Fruit fly (Drosophila melanogaster) whole organism, embryonic: ENCODE results near the gene Mbs.

Experiments
- CG32772 ChIP-seq: fragments of 200-800 bp; sonication (Bioruptor generic); IDR thresholded peaks from 2 replicates; pipeline ENCODE4 v1.3.6; 2022; ENCODE audit warnings: missing biosample characterization, missing genetic modification characterization
- CG3726 ChIP-seq: fragments of 200-800 bp; sonication (Bioruptor generic); IDR thresholded peaks from 3 replicates; pipeline ENCODE4, ENCODE4 v1.3.6; 2022; ENCODE audit warnings: missing biosample characterization, missing genetic modification characterization
- ab ChIP-seq: fragments of 200-800 bp; sonication (Bioruptor generic); optimal IDR thresholded peaks from 2 replicates; lab custom pipeline; 2016; ENCODE audit warnings: missing biosample characterization, missing genetic modification characterization
- insv ChIP-seq, 2 experiments: fragments of 200-800 bp; sonication (Bioruptor generic); optimal IDR thresholded peaks; 3 replicates each; lab custom pipeline; 2016 to 2018; ENCODE audit warnings: missing biosample characterization in 2 of 2, missing genetic modification characterization in 2 of 2
- lola ChIP-seq, 3 experiments: fragments of >200 bp in 2 of 3; fragments of 200-800 bp in 1 of 3; sonication (Bioruptor generic) in 1 of 3; optimal IDR thresholded peaks; 2 replicates each; lab custom pipeline; 2017 to 2019; ENCODE audit warnings: missing biosample characterization in 3 of 3, missing genetic modification characterization in 3 of 3, mild to moderate bottlenecking in 1 of 3, moderate library complexity in 1 of 3
- schlank ChIP-seq: fragments of 200-800 bp; sonication (Bioruptor generic); optimal IDR thresholded peaks from 2 replicates; lab custom pipeline; 2018; ENCODE audit warnings: missing biosample characterization, mild to moderate bottlenecking, missing genetic modification characterization

DNA sequence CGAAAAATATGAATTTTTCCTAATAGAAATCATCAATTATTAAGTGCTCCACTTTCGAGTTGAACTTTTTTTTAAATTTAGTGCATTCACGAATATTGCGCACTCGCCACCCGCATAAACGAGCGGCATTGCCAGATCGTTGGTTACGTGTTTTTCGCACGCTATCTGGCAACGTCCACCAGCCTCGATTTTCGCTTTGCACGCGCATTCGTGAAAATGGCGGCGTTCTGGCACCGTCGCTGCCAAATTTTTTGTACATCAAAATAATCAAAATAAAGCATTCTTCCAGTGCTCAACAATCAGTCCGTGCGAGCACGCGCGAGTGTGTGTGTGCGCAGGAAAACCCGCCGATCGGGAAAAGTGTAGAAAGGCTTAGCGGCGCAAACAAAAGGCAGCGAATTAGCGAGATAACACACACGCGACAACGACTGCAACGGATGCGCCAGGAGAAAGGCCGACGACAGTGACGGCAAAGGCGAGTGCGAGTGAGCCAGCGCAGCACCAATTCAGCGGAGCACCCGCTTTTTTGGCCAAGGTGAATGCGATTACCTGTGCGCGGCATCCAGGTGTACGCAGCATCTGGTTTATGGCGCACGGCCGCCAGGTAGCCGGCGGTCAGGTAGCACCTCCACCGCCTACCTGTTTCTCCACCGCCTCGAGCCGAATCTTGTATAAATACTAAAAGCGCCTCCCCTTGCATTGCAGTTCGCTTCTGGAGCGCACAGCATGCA, 62.0 kb downstream of the Mbs start:
- peak; percentile 60 for TF ChIP-seq schlank (tag; lab: Kevin White, UChicago)
- TF ChIP-seq insv (GFP tag; optimal IDR thresholded peaks at IDR 0.05; lab: Kevin White, UChicago): peak; percentile 12 to 65
- peak in 1 of 3 experiments; percentile 66 for TF ChIP-seq lola (GFP tag; optimal IDR thresholded peaks at IDR 0.05; lab: Kevin White, UChicago)
- TF ChIP-seq ab (GFP tag; lab: Kevin White, UChicago): peak; percentile 51
- TF ChIP-seq CG3726 (GFP tag; lab: Robert Waterston, UW): no peak
- peak; percentile 80 for TF ChIP-seq CG32772
